Fruit fly (Drosophila melanogaster) whole organism, wandering third instar larva: ENCODE results near the gene alpha-Est9.

ENCODE experiments used
- Abd-B ChIP-seq: fragments of >200 bp; optimal IDR thresholded peaks from 2 replicates; lab custom pipeline; 2017; ENCODE audit warnings: missing biosample characterization, missing genetic modification characterization
- CG32264 ChIP-seq: fragments of 200-800 bp; sonication (Bioruptor generic); optimal IDR thresholded peaks from 2 replicates; lab custom pipeline; 2016; ENCODE audit warnings: missing biosample characterization, missing genetic modification characterization
- CG9705 ChIP-seq: fragments of 200-800 bp; sonication (Bioruptor generic); optimal IDR thresholded peaks from 2 replicates; lab custom pipeline; 2018; ENCODE audit warnings: missing biosample characterization, mild to moderate bottlenecking, missing genetic modification characterization
- CrebA ChIP-seq: fragments of 200-800 bp; sonication (Bioruptor generic); optimal IDR thresholded peaks from 2 replicates; lab custom pipeline; 2016; ENCODE audit warnings: missing biosample characterization, mild to moderate bottlenecking, missing genetic modification characterization, borderline replicate concordance
- Dfd ChIP-seq: fragments of >200 bp; optimal IDR thresholded peaks from 2 replicates; lab custom pipeline; 2017; ENCODE audit warnings: missing biosample characterization, missing genetic modification characterization
- Dif ChIP-seq: fragments of 200-275, 200-300 bp; sonication (Bioruptor generic); optimal IDR thresholded peaks from 2 replicates; lab custom pipeline; 2018; ENCODE audit warnings: missing biosample characterization, missing genetic modification characterization; ENCODE audit not compliant: partially characterized antibody
- GATAd ChIP-seq: sonication (Bioruptor generic); optimal IDR thresholded peaks from 2 replicates; lab custom pipeline; 2016; ENCODE audit warnings: missing biosample characterization, missing genetic modification characterization
- HLH106 ChIP-seq: fragments of 200-800 bp; optimal IDR thresholded peaks from 3 replicates; lab custom pipeline; 2019; ENCODE audit warnings: missing biosample characterization, mild to moderate bottlenecking, missing genetic modification characterization, moderate library complexity
- Hnf4 ChIP-seq: fragments of 200-800 bp; sonication (Bioruptor generic); optimal IDR thresholded peaks from 2 replicates; lab custom pipeline; 2016; ENCODE audit warnings: missing biosample characterization, mild to moderate bottlenecking, missing genetic modification characterization
- Hr78 ChIP-seq: fragments of >200 bp; optimal IDR thresholded peaks from 2 replicates; lab custom pipeline; 2017; ENCODE audit warnings: missing biosample characterization, missing genetic modification characterization
- Hr83 ChIP-seq: fragments of 200-300 bp; sonication (Bioruptor generic); optimal IDR thresholded peaks from 2 replicates; lab custom pipeline; 2016; ENCODE audit warnings: missing biosample characterization, mild to moderate bottlenecking, missing genetic modification characterization, moderate library complexity; ENCODE audit not compliant: poor library complexity, severe bottlenecking
- Jra ChIP-seq: sonication (Bioruptor generic); optimal IDR thresholded peaks from 2 replicates; lab custom pipeline; 2016; ENCODE audit warnings: missing biosample characterization, missing genetic modification characterization
- Mio ChIP-seq: sonication (Bioruptor generic); optimal IDR thresholded peaks from 2 replicates; lab custom pipeline; 2016; ENCODE audit warnings: missing biosample characterization, missing genetic modification characterization
- Myc ChIP-seq: fragments of >200 bp; optimal IDR thresholded peaks from 2 replicates; lab custom pipeline; 2017
- N ChIP-seq: fragments of >200 bp; optimal IDR thresholded peaks from 2 replicates; lab custom pipeline; 2018; ENCODE audit warnings: missing biosample characterization, missing external identifiers, missing genetic modification characterization
- OdsH ChIP-seq: fragments of 200-800 bp; sonication (Bioruptor generic); optimal IDR thresholded peaks from 2 replicates; lab custom pipeline; 2016; ENCODE audit warnings: missing biosample characterization, mild to moderate bottlenecking, missing genetic modification characterization
- Rel ChIP-seq, 2 experiments: fragments of 200-800 bp; sonication (Bioruptor generic) in 1 of 2; optimal IDR thresholded peaks; 2 replicates in 1 of 2; 3 replicates in 1 of 2; lab custom pipeline; 2016 to 2019; ENCODE audit warnings: mild to moderate bottlenecking in 2 of 2, missing biosample characterization in 2 of 2, missing genetic modification characterization in 2 of 2, moderate library complexity in 1 of 2
- Sp1 ChIP-seq: fragments of 200-800 bp; sonication (Bioruptor generic); optimal IDR thresholded peaks from 3 replicates; lab custom pipeline; 2019; ENCODE audit warnings: missing biosample characterization, mild to moderate bottlenecking, missing genetic modification characterization, moderate library complexity
- Vsx2 ChIP-seq: fragments of 200-300, 225-300 bp; sonication (Bioruptor generic); optimal IDR thresholded peaks from 2 replicates; lab custom pipeline; 2018; ENCODE audit warnings: missing biosample characterization, missing genetic modification characterization; ENCODE audit not compliant: partially characterized antibody
- br ChIP-seq: fragments of 200-800 bp; sonication (Bioruptor generic); optimal IDR thresholded peaks from 2 replicates; lab custom pipeline; 2016; ENCODE audit warnings: missing biosample characterization, missing genetic modification characterization
- brk ChIP-seq: fragments of 200-800 bp; sonication (Bioruptor generic); optimal IDR thresholded peaks from 2 replicates; lab custom pipeline; 2016; ENCODE audit warnings: missing biosample characterization, mild to moderate bottlenecking, missing genetic modification characterization
- dl ChIP-seq, 2 experiments: fragments of 175-275, 200-275 bp in 1 of 2; fragments of 200-275 bp in 1 of 2; sonication (Bioruptor generic); optimal IDR thresholded peaks; lab custom pipeline; 2018; ENCODE audit warnings: mild to moderate bottlenecking in 2 of 2, missing biosample characterization in 2 of 2, missing genetic modification characterization in 2 of 2, moderate library complexity in 2 of 2; ENCODE audit not compliant: partially characterized antibody in 2 of 2, insufficient read depth in 1 of 2
- dmrt93B ChIP-seq: fragments of 200-800 bp; sonication (Bioruptor generic); optimal IDR thresholded peaks from 2 replicates; lab custom pipeline; 2018; ENCODE audit warnings: missing biosample characterization, mild to moderate bottlenecking, missing genetic modification characterization
- dsf ChIP-seq: sonication (Bioruptor generic); optimal IDR thresholded peaks from 2 replicates; lab custom pipeline; 2016; ENCODE audit warnings: missing biosample characterization, missing genetic modification characterization, borderline replicate concordance
- ey ChIP-seq: fragments of 200-800 bp; sonication (Bioruptor generic); optimal IDR thresholded peaks from 2 replicates; lab custom pipeline; 2016; ENCODE audit warnings: missing biosample characterization, missing genetic modification characterization
- foxo ChIP-seq, 2 experiments: fragments of 200-800 bp; sonication (Bioruptor generic); optimal IDR thresholded peaks; 2 replicates in 1 of 2; 3 replicates in 1 of 2; lab custom pipeline; 2016 to 2017; ENCODE audit warnings: missing biosample characterization in 2 of 2, missing genetic modification characterization in 2 of 2
- fru ChIP-seq: fragments of 200-800 bp; sonication (Bioruptor generic); optimal IDR thresholded peaks from 3 replicates; lab custom pipeline; 2016; ENCODE audit warnings: missing biosample characterization, mild to moderate bottlenecking, missing genetic modification characterization
- h ChIP-seq: fragments of 200-800 bp; sonication (Bioruptor generic); optimal IDR thresholded peaks from 3 replicates; lab custom pipeline; 2016; ENCODE audit warnings: missing biosample characterization, mild to moderate bottlenecking, missing genetic modification characterization
- jim ChIP-seq: fragments of 175-275, 200-325 bp; sonication (Bioruptor generic); optimal IDR thresholded peaks from 2 replicates; lab custom pipeline; 2016; ENCODE audit warnings: missing biosample characterization, mild to moderate bottlenecking, missing genetic modification characterization
- lola ChIP-seq: fragments of >200 bp; optimal IDR thresholded peaks from 2 replicates; lab custom pipeline; 2017; ENCODE audit warnings: missing biosample characterization, missing genetic modification characterization
- pan ChIP-seq: fragments of >200 bp; optimal IDR thresholded peaks from 2 replicates; lab custom pipeline; 2017
- psq ChIP-seq: fragments of 200-800 bp; sonication (Bioruptor generic); optimal IDR thresholded peaks from 3 replicates; lab custom pipeline; 2017; ENCODE audit warnings: missing biosample characterization, mild to moderate bottlenecking, missing genetic modification characterization, moderate library complexity
- rgr ChIP-seq: fragments of 200-800 bp; sonication (Bioruptor generic); optimal IDR thresholded peaks from 3 replicates; lab custom pipeline; 2016; ENCODE audit warnings: missing biosample characterization, mild to moderate bottlenecking, missing genetic modification characterization
- sage ChIP-seq: fragments of 200-800 bp; sonication (Bioruptor generic); optimal IDR thresholded peaks from 2 replicates; lab custom pipeline; 2016; ENCODE audit warnings: missing biosample characterization, mild to moderate bottlenecking, missing genetic modification characterization
- sv ChIP-seq: fragments of 200-800 bp; sonication (Bioruptor generic); optimal IDR thresholded peaks from 3 replicates; lab custom pipeline; 2016; ENCODE audit warnings: missing biosample characterization, missing genetic modification characterization
- tai ChIP-seq: sonication (Bioruptor generic); optimal IDR thresholded peaks from 2 replicates; lab custom pipeline; 2016; ENCODE audit warnings: missing biosample characterization, missing genetic modification characterization
- usp ChIP-seq: fragments of >200 bp; optimal IDR thresholded peaks from 2 replicates; lab custom pipeline; 2017; ENCODE audit warnings: missing biosample characterization, missing genetic modification characterization
- woc ChIP-seq: sonication (Bioruptor generic); optimal IDR thresholded peaks from 2 replicates; lab custom pipeline; 2016; ENCODE audit warnings: missing biosample characterization, mild to moderate bottlenecking, missing genetic modification characterization

The alpha-Est9 gene

DNA sequence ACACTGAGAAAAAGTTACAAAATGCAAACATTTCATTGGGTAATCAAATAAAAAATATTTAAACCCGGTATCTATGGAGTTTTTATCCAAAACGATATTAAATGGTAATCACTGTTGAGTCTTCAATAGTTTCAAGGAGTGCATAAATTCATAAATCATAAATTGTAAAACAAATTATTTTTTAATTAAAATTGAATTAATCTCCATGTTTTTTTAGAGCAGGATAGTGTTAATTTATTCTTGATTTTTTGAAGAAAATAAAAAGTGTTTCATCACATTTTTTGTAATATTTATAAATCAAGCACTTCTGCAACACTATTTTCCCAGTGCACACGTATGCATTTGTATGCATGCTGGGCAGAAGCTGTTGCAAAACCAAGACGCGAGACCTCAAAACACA is 14.0 kb downstream of the alpha-Est9 start:
- no peak for TF ChIP-seq lola (GFP tag; lab: Kevin White, UChicago)
- no peak for TF ChIP-seq CG9705
- TF ChIP-seq Myc (lab: Kevin White, UChicago) = no peak
- TF ChIP-seq Mio (GFP tag; lab: Kevin White, UChicago) = no peak
- no peak for TF ChIP-seq Hr83
- TF ChIP-seq dsf (GFP tag; lab: Kevin White, UChicago) = no peak
- TF ChIP-seq HLH106 (tag; lab: Kevin White, UChicago) = peak; percentile 67
- peak; percentile 53 for TF ChIP-seq ey
- no peak for TF ChIP-seq Vsx2 (GFP tag; lab: Kevin White, UChicago)
- no peak for TF ChIP-seq sage
- TF ChIP-seq Dif (GFP tag; lab: Kevin White, UChicago) = no peak
- TF ChIP-seq Abd-B = no peak
- peak; percentile 64 for TF ChIP-seq Sp1
- no peak for TF ChIP-seq Jra (GFP tag; lab: Kevin White, UChicago)
- no peak for TF ChIP-seq jim
- TF ChIP-seq CG32264 (GFP tag; lab: Kevin White, UChicago) = no peak
- TF ChIP-seq Hr78 = no peak
- TF ChIP-seq sv (GFP tag; lab: Kevin White, UChicago) = no peak
- peak; percentile 3 for TF ChIP-seq Hnf4 (GFP tag; lab: Kevin White, UChicago)
- peak; percentile 52 for TF ChIP-seq rgr
- TF ChIP-seq GATAd = no peak
- TF ChIP-seq pan (lab: Kevin White, UChicago) = no peak
- TF ChIP-seq Dfd (GFP tag; lab: Kevin White, UChicago) = no peak
- no peak for TF ChIP-seq usp
- no peak for TF ChIP-seq Rel (GFP tag; optimal IDR thresholded peaks at IDR 0.05; lab: Kevin White, UChicago)
- TF ChIP-seq Rel (tag; optimal IDR thresholded peaks at IDR 0.05; lab: Kevin White, UChicago) = no peak
- peak; percentile 32 for TF ChIP-seq fru (GFP tag; lab: Kevin White, UChicago)
- TF ChIP-seq tai (GFP tag; lab: Kevin White, UChicago) = peak; percentile 31
- TF ChIP-seq dl (GFP tag; optimal IDR thresholded peaks at IDR 0.05; lab: Kevin White, UChicago; ENCODE audit: insufficient read depth in 1 of 2, partially characterized antibody in 2 of 2) = no peak
- peak; percentile 39 for TF ChIP-seq woc (GFP tag; lab: Kevin White, UChicago)
- peak; percentile 27 for TF ChIP-seq dmrt93B
- TF ChIP-seq h = peak; percentile 47
- TF ChIP-seq brk (GFP tag; lab: Kevin White, UChicago) = no peak
- TF ChIP-seq foxo (GFP tag; optimal IDR thresholded peaks at IDR 0.05; lab: Kevin White, UChicago) = peak in 1 of 2 experiments; percentile 72
- TF ChIP-seq OdsH = peak; percentile 71
- TF ChIP-seq br (GFP tag; lab: Kevin White, UChicago) = no peak
- TF ChIP-seq CrebA (GFP tag; lab: Kevin White, UChicago) = no peak
- TF ChIP-seq psq = peak; percentile 59
- no peak for TF ChIP-seq N (GFP tag; lab: Kevin White, UChicago)

DNA sequence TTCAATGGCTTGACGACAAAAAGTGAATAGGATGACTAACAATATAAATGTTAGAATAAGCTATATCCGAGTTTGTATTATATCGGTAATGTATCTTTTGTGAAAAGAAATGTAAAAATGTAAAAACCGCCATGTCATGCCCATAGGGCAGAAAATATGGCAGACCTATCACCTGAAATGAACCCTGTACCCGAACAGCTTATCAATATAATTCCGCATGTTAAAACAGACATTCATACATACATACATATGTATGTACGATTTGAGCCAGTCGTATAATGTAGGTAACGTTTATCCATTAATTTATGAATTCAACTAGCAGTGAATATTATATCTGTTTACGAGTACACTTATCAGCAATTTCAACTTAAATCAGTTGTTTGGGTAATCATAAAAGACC is 15.0 kb downstream of the alpha-Est9 start:
- TF ChIP-seq sage = no peak
- TF ChIP-seq Hr78 = no peak
- TF ChIP-seq Sp1 = no peak
- no peak for TF ChIP-seq tai (GFP tag; lab: Kevin White, UChicago)
- TF ChIP-seq lola (GFP tag; lab: Kevin White, UChicago) = no peak
- TF ChIP-seq Dif (GFP tag; lab: Kevin White, UChicago) = no peak
- no peak for TF ChIP-seq OdsH
- TF ChIP-seq Rel (GFP tag; optimal IDR thresholded peaks at IDR 0.05; lab: Kevin White, UChicago) = no peak
- no peak for TF ChIP-seq Rel (tag; optimal IDR thresholded peaks at IDR 0.05; lab: Kevin White, UChicago)
- TF ChIP-seq GATAd = no peak
- no peak for TF ChIP-seq woc (GFP tag; lab: Kevin White, UChicago)
- TF ChIP-seq psq = no peak
- TF ChIP-seq, all 38 proteins: peak for 0

DNA sequence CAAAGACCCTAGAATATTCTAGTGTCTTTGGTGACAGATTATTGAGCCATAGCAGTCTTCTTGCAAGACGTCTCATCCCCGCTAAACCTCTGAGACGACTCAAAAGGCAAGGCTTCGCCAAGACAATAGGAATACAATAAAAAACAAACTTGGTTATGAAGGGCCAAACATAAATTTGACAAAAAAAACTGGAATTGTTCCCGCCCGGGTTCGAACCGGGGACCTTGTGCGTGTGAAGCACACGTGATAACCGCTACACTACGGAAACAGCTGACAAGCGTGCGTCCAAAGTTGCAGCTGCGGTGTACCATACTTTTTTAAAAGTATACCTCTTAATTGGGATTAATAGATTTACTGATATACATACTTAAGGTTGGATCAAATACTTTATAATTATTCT is 29.2 kb downstream of the alpha-Est9 start:
- TF ChIP-seq Rel (GFP tag; optimal IDR thresholded peaks at IDR 0.05; lab: Kevin White, UChicago) (no peak), Rel (tag; optimal IDR thresholded peaks at IDR 0.05; lab: Kevin White, UChicago) (peak; percentile 72), lola (GFP tag; lab: Kevin White, UChicago) (no peak)
- TF ChIP-seq, all 38 proteins: peak for 1
